Worm (Caenorhabditis elegans) whole organism, mixed stage, embryonic: ENCODE data around the gene ZC53.2.

Source experiments
- M03D4.4 ChIP-seq: sonication (generic microtip); optimal IDR thresholded peaks from 2 replicates; lab custom pipeline; 2017; ENCODE audit warnings: mild to moderate bottlenecking, missing genetic modification characterization, missing compliant biosample characterization
- bed-3 ChIP-seq: fragments of 200-800 bp; sonication (Bioruptor generic); optimal IDR thresholded peaks from 3 replicates; lab custom pipeline; 2018; ENCODE audit warnings: mild to moderate bottlenecking, missing genetic modification characterization, moderate library complexity, missing compliant biosample characterization
- blmp-1 ChIP-seq: fragments of 150-350 bp; optimal IDR thresholded peaks from 2 replicates; lab custom pipeline; 2014; ENCODE audit warnings: missing biosample characterization, missing genetic modification characterization
- ceh-39 ChIP-seq: fragments of 150-350 bp; optimal IDR thresholded peaks from 2 replicates; lab custom pipeline; 2014; ENCODE audit warnings: missing biosample characterization, missing genetic modification characterization
- ceh-43 ChIP-seq: fragments of 200-800 bp; sonication (Bioruptor generic); optimal IDR thresholded peaks from 2 replicates; lab custom pipeline; 2018; ENCODE audit warnings: mild to moderate bottlenecking, missing genetic modification characterization, moderate library complexity, missing compliant biosample characterization
- ceh-83 ChIP-seq: fragments of 200-800 bp; sonication (Bioruptor generic); optimal IDR thresholded peaks from 2 replicates; lab custom pipeline; 2018; ENCODE audit warnings: mild to moderate bottlenecking, missing genetic modification characterization, missing compliant biosample characterization
- ces-1 ChIP-seq: fragments of 150-350 bp; optimal IDR thresholded peaks from 2 replicates; lab custom pipeline; 2014; ENCODE audit warnings: missing biosample characterization, missing genetic modification reagents, missing genetic modification characterization
- cnd-1 ChIP-seq: fragments of 200-800 bp; sonication (Bioruptor generic); optimal IDR thresholded peaks from 2 replicates; lab custom pipeline; 2018; ENCODE audit warnings: mild to moderate bottlenecking, missing genetic modification characterization, missing compliant biosample characterization
- drap-1 ChIP-seq: fragments of 200-800 bp; sonication (Bioruptor generic); optimal IDR thresholded peaks from 3 replicates; lab custom pipeline; 2018; ENCODE audit warnings: mild to moderate bottlenecking, missing genetic modification characterization, missing compliant biosample characterization
- elt-1 ChIP-seq: sonication (generic microtip); optimal IDR thresholded peaks from 2 replicates; lab custom pipeline; 2017; ENCODE audit warnings: missing genetic modification characterization, mild to moderate bottlenecking, missing compliant biosample characterization, antibody characterized with exemption, moderate library complexity, borderline replicate concordance; ENCODE audit not compliant: insufficient read depth
- elt-3 ChIP-seq: fragments of 150-350 bp; optimal IDR thresholded peaks from 2 replicates; lab custom pipeline; 2014; ENCODE audit warnings: missing biosample characterization, missing genetic modification characterization
- flh-1 ChIP-seq: fragments of 200-800 bp; sonication (Bioruptor generic); optimal IDR thresholded peaks from 2 replicates; lab custom pipeline; 2018; ENCODE audit warnings: mild to moderate bottlenecking, missing genetic modification characterization, moderate library complexity, missing compliant biosample characterization
- ham-2 ChIP-seq: fragments of 200-800 bp; sonication (Bioruptor generic); optimal IDR thresholded peaks from 2 replicates; lab custom pipeline; 2018; ENCODE audit warnings: mild to moderate bottlenecking, missing genetic modification characterization, missing compliant biosample characterization
- hlh-1 ChIP-seq: fragments of 150-350 bp; optimal IDR thresholded peaks from 2 replicates; lab custom pipeline; 2014; ENCODE audit warnings: missing biosample characterization, missing genetic modification reagents, missing genetic modification characterization
- lin-13 ChIP-seq: fragments of 150-350 bp; optimal IDR thresholded peaks from 2 replicates; lab custom pipeline; 2014; ENCODE audit warnings: missing biosample characterization, missing genetic modification characterization
- lin-32 ChIP-seq: fragments of 200-800 bp; sonication (Bioruptor generic); optimal IDR thresholded peaks from 2 replicates; lab custom pipeline; 2018; ENCODE audit warnings: mild to moderate bottlenecking, missing genetic modification characterization, missing compliant biosample characterization
- lsy-2 ChIP-seq: fragments of 150-350 bp; optimal IDR thresholded peaks from 2 replicates; lab custom pipeline; 2014; ENCODE audit warnings: missing biosample characterization, missing genetic modification characterization
- mab-5 ChIP-seq: fragments of 150-350 bp; optimal IDR thresholded peaks from 2 replicates; lab custom pipeline; 2014; ENCODE audit warnings: missing biosample characterization, missing genetic modification characterization
- mep-1 ChIP-seq: fragments of 150-350 bp; optimal IDR thresholded peaks from 2 replicates; lab custom pipeline; 2017; ENCODE audit warnings: missing biosample characterization, missing genetic modification reagents, missing genetic modification characterization, inconsistent platforms
- mls-2 ChIP-seq: sonication (generic microtip); optimal IDR thresholded peaks from 2 replicates; lab custom pipeline; 2016; ENCODE audit warnings: mild to moderate bottlenecking, missing genetic modification characterization, moderate library complexity, missing compliant biosample characterization
- nhr-12 ChIP-seq: fragments of 150-350 bp; optimal IDR thresholded peaks from 2 replicates; lab custom pipeline; 2014; ENCODE audit warnings: missing biosample characterization, missing genetic modification characterization
- nhr-2 ChIP-seq: fragments of 150-350 bp; optimal IDR thresholded peaks from 2 replicates; lab custom pipeline; 2014; ENCODE audit warnings: missing biosample characterization, missing genetic modification characterization
- nhr-237 ChIP-seq: fragments of 150-350 bp; optimal IDR thresholded peaks from 2 replicates; lab custom pipeline; 2014; ENCODE audit warnings: missing biosample characterization, missing genetic modification characterization
- nhr-28 ChIP-seq: fragments of 150-350 bp; optimal IDR thresholded peaks from 2 replicates; lab custom pipeline; 2014; ENCODE audit warnings: missing biosample characterization, missing genetic modification characterization
- nhr-76 ChIP-seq: sonication (generic microtip); optimal IDR thresholded peaks from 2 replicates; lab custom pipeline; 2017; ENCODE audit warnings: missing biosample characterization, missing genetic modification characterization
- pha-4 ChIP-seq: fragments of 150-350 bp; optimal IDR thresholded peaks from 2 replicates; lab custom pipeline; 2018; ENCODE audit warnings: missing biosample characterization, missing genetic modification reagents, missing genetic modification characterization
- sem-2 ChIP-seq: fragments of 200-800 bp; sonication (Bioruptor generic); optimal IDR thresholded peaks from 2 replicates; lab custom pipeline; 2018; ENCODE audit warnings: mild to moderate bottlenecking, missing genetic modification characterization, missing compliant biosample characterization
- snpc-4 ChIP-seq: fragments of 150-350 bp; optimal IDR thresholded peaks from 2 replicates; lab custom pipeline; 2014; ENCODE audit warnings: missing biosample characterization, missing genetic modification characterization
- sptf-1 ChIP-seq: sonication (generic microtip); optimal IDR thresholded peaks from 2 replicates; lab custom pipeline; 2017; ENCODE audit warnings: mild to moderate bottlenecking, missing genetic modification characterization, moderate library complexity, missing compliant biosample characterization
- tbx-8 ChIP-seq: fragments of 200-800 bp; sonication (Bioruptor generic); optimal IDR thresholded peaks from 2 replicates; lab custom pipeline; 2018; ENCODE audit warnings: mild to moderate bottlenecking, missing genetic modification characterization, moderate library complexity, missing compliant biosample characterization
- unc-120 ChIP-seq: sonication (generic microtip); optimal IDR thresholded peaks from 2 replicates; lab custom pipeline; 2017; ENCODE audit warnings: missing genetic modification characterization, missing compliant biosample characterization; ENCODE audit not compliant: poor library complexity, severe bottlenecking
- unc-39 ChIP-seq: fragments of 150-350 bp; optimal IDR thresholded peaks from 2 replicates; lab custom pipeline; 2014; ENCODE audit warnings: missing biosample characterization, missing genetic modification characterization
- unc-62 ChIP-seq: fragments of 150-350 bp; optimal IDR thresholded peaks from 2 replicates; lab custom pipeline; 2014; ENCODE audit warnings: missing biosample characterization, missing genetic modification reagents, missing genetic modification characterization
- zip-8 ChIP-seq: fragments of 150-350 bp; optimal IDR thresholded peaks from 2 replicates; lab custom pipeline; 2014; ENCODE audit warnings: missing biosample characterization, missing genetic modification characterization
- ztf-11 ChIP-seq: fragments of 150-350 bp; optimal IDR thresholded peaks from 2 replicates; lab custom pipeline; 2014; ENCODE audit warnings: missing biosample characterization, missing genetic modification characterization

Gene ZC53.2

ce11 chrX:1890817-1891216 lies 33.2 kb downstream of the ZC53.2 start:
- TF ChIP-seq ztf-11 (tag; lab: Kevin White, UChicago): no peak
- no peak for TF ChIP-seq unc-39

DNA sequence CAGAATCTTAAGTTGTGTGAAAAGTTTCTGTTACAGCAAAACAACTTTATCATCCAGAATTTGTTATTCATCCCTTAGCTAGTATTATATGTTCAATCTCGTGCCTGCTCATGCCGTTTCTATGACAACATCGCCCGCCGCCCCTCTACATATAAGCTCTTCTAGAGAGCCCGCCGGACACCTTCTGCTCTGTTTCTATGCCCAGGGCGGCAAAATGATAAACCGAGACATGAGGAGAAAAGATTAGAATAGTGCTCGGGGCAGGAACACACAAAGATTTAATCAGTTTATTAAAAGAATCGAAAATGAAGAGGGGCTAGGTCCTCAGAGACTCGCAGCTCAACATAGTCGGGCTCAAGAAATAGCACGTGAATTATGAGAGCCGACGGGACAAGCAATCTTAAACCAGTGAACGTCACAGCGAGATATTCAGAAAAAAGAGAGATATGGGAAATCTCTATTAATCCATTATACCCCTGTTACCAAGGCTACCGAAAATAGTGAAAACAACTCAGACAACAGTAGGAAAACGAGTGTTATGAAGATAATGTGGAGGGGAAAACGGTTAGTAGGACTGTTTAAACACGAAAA lies 35.5 kb downstream of the ZC53.2 start:
- TF ChIP-seq ceh-39 (tag; lab: Kevin White, UChicago) (no peak), ces-1 (GFP tag; lab: Kevin White, UChicago) (peak; percentile 33), nhr-76 (tag; lab: Kevin White, UChicago) (no peak)
- TF ChIP-seq, all 35 proteins: peak for 1

- no peak for TF ChIP-seq mab-5
- TF ChIP-seq mls-2 (tag; lab: Kevin White, UChicago): peak; percentile 78
- TF ChIP-seq hlh-1 (tag; lab: Kevin White, UChicago): peak; percentile 14
- TF ChIP-seq drap-1 (GFP tag; lab: Kevin White, UChicago): peak; percentile 83
- TF ChIP-seq mep-1 (tag; lab: Kevin White, UChicago): peak; percentile 39
- TF ChIP-seq bed-3 (GFP tag; lab: Kevin White, UChicago): peak; percentile 63
- no peak for TF ChIP-seq nhr-76 (tag; lab: Kevin White, UChicago)
- TF ChIP-seq ces-1 (GFP tag; lab: Kevin White, UChicago): peak; percentile 35
- TF ChIP-seq nhr-12 (tag; lab: Kevin White, UChicago): no peak
- TF ChIP-seq pha-4: peak; percentile 5
- TF ChIP-seq unc-62 (GFP tag; lab: Kevin White, UChicago): no peak
- no peak for TF ChIP-seq unc-39
- peak; percentile 23 for TF ChIP-seq ztf-11 (tag; lab: Kevin White, UChicago)
- no peak for TF ChIP-seq elt-3 (tag; lab: Kevin White, UChicago)
- peak; percentile 64 for TF ChIP-seq tbx-8
- peak; percentile 88 for TF ChIP-seq M03D4.4 (tag; lab: Kevin White, UChicago)
- peak; percentile 39 for TF ChIP-seq lin-32 (GFP tag; lab: Kevin White, UChicago)
- peak; percentile 51 for TF ChIP-seq ham-2 (GFP tag; lab: Kevin White, UChicago)
- no peak for TF ChIP-seq nhr-2 (tag; lab: Kevin White, UChicago)
- TF ChIP-seq lin-13: peak; percentile 55
- no peak for TF ChIP-seq elt-1
- peak; percentile 12 for TF ChIP-seq nhr-237 (tag; lab: Kevin White, UChicago)
- TF ChIP-seq zip-8 (tag; lab: Kevin White, UChicago): no peak
- TF ChIP-seq unc-120 (tag; lab: Kevin White, UChicago): peak; percentile 75
- no peak for TF ChIP-seq blmp-1 (tag; lab: Kevin White, UChicago)
- peak; percentile 91 for TF ChIP-seq ceh-83 (GFP tag; lab: Kevin White, UChicago)
- peak; percentile 57 for TF ChIP-seq flh-1
- TF ChIP-seq ceh-43 (GFP tag; lab: Kevin White, UChicago): no peak
- peak; percentile 30 for TF ChIP-seq ceh-39 (tag; lab: Kevin White, UChicago)
- TF ChIP-seq sem-2 (GFP tag; lab: Kevin White, UChicago): peak; percentile 74
- TF ChIP-seq snpc-4 (tag; lab: Kevin White, UChicago): no peak
- TF ChIP-seq sptf-1 (tag; lab: Kevin White, UChicago): peak; percentile 84
- TF ChIP-seq nhr-28 (tag; lab: Kevin White, UChicago): peak; percentile 47
- peak; percentile 82 for TF ChIP-seq cnd-1 (tag; lab: Kevin White, UChicago)
- no peak for TF ChIP-seq lsy-2
Measured at ce11 chrX:1880665-1881064, 43.4 kb downstream of the ZC53.2 start.
